Fruit fly (Drosophila melanogaster) whole organism, pupa: ENCODE results near the gene CG7560.

Experiments used
- CG12605 ChIP-seq: fragments of 200-800 bp; sonication (Bioruptor generic); IDR thresholded peaks from 2 replicates; pipeline ENCODE4 v1.3.6; 2022; ENCODE audit warnings: missing biosample characterization, missing genetic modification characterization
- CG14655 ChIP-seq: fragments of 200-800 bp; sonication (Bioruptor generic); optimal IDR thresholded peaks from 3 replicates; lab custom pipeline; 2017; ENCODE audit warnings: mild to moderate bottlenecking, missing biosample characterization, missing genetic modification reagents, missing genetic modification characterization
- CG32121 ChIP-seq: fragments of 200-800 bp; sonication (Bioruptor generic); IDR thresholded peaks from 2 replicates; pipeline ENCODE4 v1.3.6; 2022; ENCODE audit warnings: missing biosample characterization, missing genetic modification characterization
- EcR ChIP-seq: fragments of 200-800 bp; sonication (Bioruptor generic); optimal IDR thresholded peaks from 3 replicates; lab custom pipeline; 2019; ENCODE audit warnings: missing biosample characterization, missing genetic modification characterization, mild to moderate bottlenecking, moderate library complexity, missing genetic modification reagents
- gl ChIP-seq: fragments of 200-800 bp; sonication (Bioruptor generic); optimal IDR thresholded peaks from 2 replicates; lab custom pipeline; 2018; ENCODE audit warnings: missing biosample characterization, mild to moderate bottlenecking, missing genetic modification characterization

dm6 chr3L:11384225-11384624 lies 40.7 kb upstream of the CG7560 start:
- TF ChIP-seq EcR (GFP tag; lab: Kevin White, UChicago) (peak; percentile 73), gl (tag; lab: Kevin White, UChicago) (no peak), CG32121 (GFP tag; lab: Robert Waterston, UW) (no peak), CG14655 (GFP tag; lab: Kevin White, UChicago) (no peak), CG12605 (GFP tag; lab: Robert Waterston, UW) (no peak)
